Worm (Caenorhabditis elegans) whole organism, late embryonic: Measurements from ENCODE around the gene C11G6.2.

Experiments used
- C38D4.7 ChIP-seq: fragments of 200-800 bp; sonication (Bioruptor generic); optimal IDR thresholded peaks from 2 replicates; lab custom pipeline; 2018; ENCODE audit warnings: mild to moderate bottlenecking, missing genetic modification characterization, moderate library complexity, missing compliant biosample characterization
- K09A11.1 ChIP-seq: sonication (generic microtip); optimal IDR thresholded peaks from 2 replicates; lab custom pipeline; 2017; ENCODE audit warnings: antibody characterized with exemption, mild to moderate bottlenecking, missing genetic modification characterization, missing compliant biosample characterization; ENCODE audit not compliant: insufficient read depth
- Y22D7AL.16 ChIP-seq: sonication (generic microtip); optimal IDR thresholded peaks from 2 replicates; lab custom pipeline; 2016; ENCODE audit warnings: missing genetic modification characterization, missing compliant biosample characterization
- ahr-1 ChIP-seq: sonication (generic microtip); optimal IDR thresholded peaks from 2 replicates; lab custom pipeline; 2016; ENCODE audit warnings: missing genetic modification characterization, missing compliant biosample characterization
- ama-1 ChIP-seq: fragments of 150-350 bp; optimal IDR thresholded peaks from 2 replicates; lab custom pipeline; 2014
- ceh-19 ChIP-seq: fragments of 200-800 bp; sonication (Bioruptor generic); optimal IDR thresholded peaks from 2 replicates; lab custom pipeline; 2018; ENCODE audit warnings: mild to moderate bottlenecking, missing genetic modification characterization, missing compliant biosample characterization
- ceh-22 ChIP-seq: sonication (generic microtip); optimal IDR thresholded peaks from 2 replicates; lab custom pipeline; 2017; ENCODE audit warnings: missing biosample characterization, missing genetic modification characterization
- ceh-24 ChIP-seq: sonication (generic microtip); optimal IDR thresholded peaks from 2 replicates; lab custom pipeline; 2016; ENCODE audit warnings: mild to moderate bottlenecking, missing genetic modification characterization, missing compliant biosample characterization
- ceh-30 ChIP-seq: fragments of 150-350 bp; optimal IDR thresholded peaks from 2 replicates; lab custom pipeline; 2014; ENCODE audit warnings: missing biosample characterization, missing genetic modification characterization
- ceh-31 ChIP-seq: sonication (generic microtip); optimal IDR thresholded peaks from 2 replicates; lab custom pipeline; 2016; ENCODE audit warnings: missing genetic modification characterization, missing compliant biosample characterization
- ceh-34 ChIP-seq: sonication (generic microtip); optimal IDR thresholded peaks from 2 replicates; lab custom pipeline; 2016; ENCODE audit warnings: mild to moderate bottlenecking, missing genetic modification characterization, missing compliant biosample characterization
- ceh-45 ChIP-seq: fragments of 200-800 bp; sonication (Bioruptor generic); IDR thresholded peaks from 2 replicates; pipeline ENCODE4 v1.3.6; 2022; ENCODE audit warnings: missing genetic modification reagents, missing genetic modification characterization, missing compliant biosample characterization
- ceh-48 ChIP-seq: sonication (generic microtip); optimal IDR thresholded peaks from 2 replicates; lab custom pipeline; 2016; ENCODE audit warnings: missing genetic modification characterization, inconsistent platforms, missing compliant biosample characterization
- dmd-4 ChIP-seq: sonication (generic microtip); optimal IDR thresholded peaks from 2 replicates; lab custom pipeline; 2016; ENCODE audit warnings: borderline replicate concordance, missing genetic modification characterization, missing compliant biosample characterization
- elt-2 ChIP-seq: sonication (generic microtip); optimal IDR thresholded peaks from 2 replicates; lab custom pipeline; 2016; ENCODE audit warnings: missing genetic modification reagents, missing genetic modification characterization, missing compliant biosample characterization
- elt-4 ChIP-seq: sonication (generic microtip); optimal IDR thresholded peaks from 2 replicates; lab custom pipeline; 2016; ENCODE audit warnings: missing genetic modification characterization, missing compliant biosample characterization
- fkh-6 ChIP-seq: sonication (generic microtip); optimal IDR thresholded peaks from 2 replicates; lab custom pipeline; 2016; ENCODE audit warnings: missing genetic modification characterization, missing compliant biosample characterization
- gmeb-2 ChIP-seq: sonication (generic microtip); optimal IDR thresholded peaks from 2 replicates; lab custom pipeline; 2016; ENCODE audit warnings: missing genetic modification characterization, inconsistent platforms, missing compliant biosample characterization
- hlh-13 ChIP-seq: fragments of 200-800 bp; sonication (Bioruptor generic); optimal IDR thresholded peaks from 2 replicates; lab custom pipeline; 2018; ENCODE audit warnings: mild to moderate bottlenecking, missing genetic modification characterization, missing compliant biosample characterization
- hlh-15 ChIP-seq: sonication (generic microtip); optimal IDR thresholded peaks from 2 replicates; lab custom pipeline; 2016; ENCODE audit warnings: missing genetic modification characterization, missing compliant biosample characterization
- hlh-30 ChIP-seq: sonication (generic microtip); optimal IDR thresholded peaks from 2 replicates; lab custom pipeline; 2017; ENCODE audit warnings: antibody characterized with exemption, missing genetic modification characterization, missing compliant biosample characterization; ENCODE audit not compliant: insufficient read depth
- hlh-6 ChIP-seq: sonication (generic microtip); optimal IDR thresholded peaks from 2 replicates; lab custom pipeline; 2016; ENCODE audit warnings: missing genotype, missing genetic modification characterization, missing compliant biosample characterization
- lim-6 ChIP-seq: sonication (generic microtip); optimal IDR thresholded peaks from 2 replicates; lab custom pipeline; 2016; ENCODE audit warnings: missing genetic modification characterization, missing compliant biosample characterization
- lin-11 ChIP-seq: fragments of 200-800 bp; sonication (Bioruptor generic); optimal IDR thresholded peaks from 2 replicates; lab custom pipeline; 2018; ENCODE audit warnings: mild to moderate bottlenecking, missing genetic modification characterization, missing compliant biosample characterization
- nfya-1 ChIP-seq: sonication (generic microtip); optimal IDR thresholded peaks from 2 replicates; lab custom pipeline; 2017; ENCODE audit warnings: missing genetic modification characterization, mild to moderate bottlenecking, missing compliant biosample characterization, antibody characterized with exemption, moderate library complexity
- odd-2 ChIP-seq: sonication (generic microtip); optimal IDR thresholded peaks from 2 replicates; lab custom pipeline; 2017; ENCODE audit warnings: antibody characterized with exemption, mild to moderate bottlenecking, missing genetic modification characterization, missing compliant biosample characterization
- pag-3 ChIP-seq: sonication (generic microtip); optimal IDR thresholded peaks from 2 replicates; lab custom pipeline; 2016; ENCODE audit warnings: missing compliant biosample characterization, missing genetic modification characterization, borderline replicate concordance
- pat-9 ChIP-seq: fragments of 200-800 bp; sonication (Bioruptor generic); optimal IDR thresholded peaks from 2 replicates; lab custom pipeline; 2018; ENCODE audit warnings: mild to moderate bottlenecking, missing genetic modification characterization, moderate library complexity, missing compliant biosample characterization
- pha-2 ChIP-seq: sonication (generic microtip); optimal IDR thresholded peaks from 2 replicates; lab custom pipeline; 2017; ENCODE audit warnings: mild to moderate bottlenecking, missing genetic modification characterization, missing compliant biosample characterization
- pha-4 ChIP-seq: fragments of 150-350 bp; optimal IDR thresholded peaks from 2 replicates; lab custom pipeline; 2018; ENCODE audit warnings: missing biosample characterization, missing genetic modification reagents, missing genetic modification characterization
- pqm-1 ChIP-seq: sonication (generic microtip); optimal IDR thresholded peaks from 2 replicates; lab custom pipeline; 2016; ENCODE audit warnings: missing genetic modification characterization, missing compliant biosample characterization
- ref-2 ChIP-seq: sonication (generic microtip); optimal IDR thresholded peaks from 2 replicates; lab custom pipeline; 2016; ENCODE audit warnings: missing genetic modification characterization, missing compliant biosample characterization
- sox-2 ChIP-seq: fragments of 200-800 bp; sonication (Bioruptor generic); IDR thresholded peaks from 2 replicates; pipeline ENCODE4 v1.3.6; 2022; ENCODE audit warnings: missing genetic modification reagents, missing genetic modification characterization, missing compliant biosample characterization
- syd-9 ChIP-seq: sonication (generic microtip); optimal IDR thresholded peaks from 2 replicates; lab custom pipeline; 2016; ENCODE audit warnings: mild to moderate bottlenecking, missing genetic modification characterization, moderate library complexity, missing compliant biosample characterization
- tbx-7 ChIP-seq: sonication (generic microtip); optimal IDR thresholded peaks from 2 replicates; lab custom pipeline; 2016; ENCODE audit warnings: missing genotype, missing genetic modification characterization, missing compliant biosample characterization
- unc-55 ChIP-seq: sonication (generic microtip); optimal IDR thresholded peaks from 2 replicates; lab custom pipeline; 2017; ENCODE audit warnings: missing biosample characterization, missing genetic modification reagents, missing genetic modification characterization

C11G6.2 gene

ce11 chrX:16300422-16300821 is 28.0 kb upstream of the C11G6.2 start:
- TF ChIP-seq lim-6 (tag; lab: Kevin White, UChicago) = no peak
- TF ChIP-seq pqm-1 (tag; lab: Kevin White, UChicago) = no peak
- no peak for TF ChIP-seq fkh-6 (tag; lab: Kevin White, UChicago)
- no peak for TF ChIP-seq ceh-30 (tag; lab: Kevin White, UChicago)
- no peak for TF ChIP-seq ceh-19
- no peak for TF ChIP-seq sox-2 (GFP tag; lab: Robert Waterston, UW)
- no peak for TF ChIP-seq elt-2
- TF ChIP-seq odd-2 = no peak
- TF ChIP-seq ceh-22 (tag; lab: Kevin White, UChicago) = no peak
- no peak for TF ChIP-seq pat-9 (tag; lab: Kevin White, UChicago)
- no peak for TF ChIP-seq hlh-6
- TF ChIP-seq hlh-13 = no peak
- no peak for TF ChIP-seq ceh-48 (tag; lab: Kevin White, UChicago)
- no peak for TF ChIP-seq pha-4 (tag; lab: Kevin White, UChicago)
- no peak for TF ChIP-seq ceh-31 (tag; lab: Kevin White, UChicago)
- no peak for TF ChIP-seq Y22D7AL.16 (tag; lab: Kevin White, UChicago)
- no peak for TF ChIP-seq K09A11.1 (tag; lab: Kevin White, UChicago)

- TF ChIP-seq ceh-31 (tag; lab: Kevin White, UChicago) (no peak), gmeb-2 (no peak), nfya-1 (tag; lab: Kevin White, UChicago) (no peak), ceh-30 (tag; lab: Kevin White, UChicago) (no peak), C38D4.7 (no peak), dmd-4 (tag; lab: Kevin White, UChicago) (no peak), hlh-15 (tag; lab: Kevin White, UChicago) (no peak), pha-2 (tag; lab: Kevin White, UChicago) (no peak), hlh-13 (no peak), ahr-1 (tag; lab: Kevin White, UChicago) (no peak)
Observed at ce11 chrX:16306164-16306563, 22.3 kb upstream of the C11G6.2 start, which contains the start of gene twk-22. twk-22 (plus strand) TSS chrX:16306464.

- TF ChIP-seq pag-3 (tag; lab: Kevin White, UChicago) (no peak), elt-4 (tag; lab: Kevin White, UChicago) (no peak)
Observed at ce11 chrX:16309705-16310104, 18.7 kb upstream of the C11G6.2 start.

ce11 chrX:16317629-16318028 is 10.8 kb upstream of the C11G6.2 start, which contains the start of gene T01B4.3:
T01B4.3 (minus strand) TSS chrX:16317729.
- no peak for TF ChIP-seq ama-1 (lab: Kevin White, UChicago)
- TF ChIP-seq ceh-24 (tag; lab: Kevin White, UChicago) = no peak
- no peak for TF ChIP-seq pha-4 (tag; lab: Kevin White, UChicago)
- TF ChIP-seq ceh-45 (GFP tag; lab: Robert Waterston, UW) = no peak
- TF ChIP-seq ref-2 (tag; lab: Kevin White, UChicago) = no peak
- no peak for TF ChIP-seq syd-9
- TF ChIP-seq lin-11 (tag; lab: Kevin White, UChicago) = no peak
- no peak for TF ChIP-seq ceh-34 (tag; lab: Kevin White, UChicago)
- TF ChIP-seq hlh-30 (tag; lab: Kevin White, UChicago) = no peak
- no peak for TF ChIP-seq ceh-22 (tag; lab: Kevin White, UChicago)
- TF ChIP-seq unc-55 (GFP tag; lab: Kevin White, UChicago) = no peak
- no peak for TF ChIP-seq ceh-30 (tag; lab: Kevin White, UChicago)
- TF ChIP-seq tbx-7 (tag; lab: Kevin White, UChicago) = no peak
- TF ChIP-seq, all 69 proteins: peak for 0
